Worm (Caenorhabditis elegans) whole organism, late embryonic: Measurements from ENCODE around the gene C54D10.13.

Experiments
- C08G9.2 ChIP-seq: sonication (generic microtip); optimal IDR thresholded peaks from 2 replicates; lab custom pipeline; 2016; ENCODE audit warnings: mild to moderate bottlenecking, missing genetic modification characterization, moderate library complexity, missing compliant biosample characterization
- C38D4.7 ChIP-seq: fragments of 200-800 bp; sonication (Bioruptor generic); optimal IDR thresholded peaks from 2 replicates; lab custom pipeline; 2018; ENCODE audit warnings: mild to moderate bottlenecking, missing genetic modification characterization, moderate library complexity, missing compliant biosample characterization
- F13H6.1 ChIP-seq: sonication (generic microtip); optimal IDR thresholded peaks from 2 replicates; lab custom pipeline; 2016; ENCODE audit warnings: missing genetic modification characterization, missing compliant biosample characterization
- K02D7.2 ChIP-seq: sonication (generic microtip); optimal IDR thresholded peaks from 2 replicates; lab custom pipeline; 2017; ENCODE audit warnings: mild to moderate bottlenecking, missing genetic modification characterization, missing compliant biosample characterization
- K09A11.1 ChIP-seq: sonication (generic microtip); optimal IDR thresholded peaks from 2 replicates; lab custom pipeline; 2017; ENCODE audit warnings: antibody characterized with exemption, mild to moderate bottlenecking, missing genetic modification characterization, missing compliant biosample characterization; ENCODE audit not compliant: insufficient read depth
- T23F11.4 ChIP-seq: fragments of 200-800 bp; sonication (Bioruptor generic); optimal IDR thresholded peaks from 2 replicates; lab custom pipeline; 2018; ENCODE audit warnings: mild to moderate bottlenecking, missing genetic modification characterization, missing compliant biosample characterization
- Y22D7AL.16 ChIP-seq: sonication (generic microtip); optimal IDR thresholded peaks from 2 replicates; lab custom pipeline; 2016; ENCODE audit warnings: missing genetic modification characterization, missing compliant biosample characterization
- ahr-1 ChIP-seq: sonication (generic microtip); optimal IDR thresholded peaks from 2 replicates; lab custom pipeline; 2016; ENCODE audit warnings: missing genetic modification characterization, missing compliant biosample characterization
- ceh-14 ChIP-seq: sonication (generic microtip); optimal IDR thresholded peaks from 2 replicates; lab custom pipeline; 2016; ENCODE audit warnings: missing genotype, missing genetic modification characterization, missing compliant biosample characterization
- ceh-22 ChIP-seq: sonication (generic microtip); optimal IDR thresholded peaks from 2 replicates; lab custom pipeline; 2017; ENCODE audit warnings: missing biosample characterization, missing genetic modification characterization
- ceh-24 ChIP-seq: sonication (generic microtip); optimal IDR thresholded peaks from 2 replicates; lab custom pipeline; 2016; ENCODE audit warnings: mild to moderate bottlenecking, missing genetic modification characterization, missing compliant biosample characterization
- ceh-31 ChIP-seq: sonication (generic microtip); optimal IDR thresholded peaks from 2 replicates; lab custom pipeline; 2016; ENCODE audit warnings: missing genetic modification characterization, missing compliant biosample characterization
- ceh-34 ChIP-seq: sonication (generic microtip); optimal IDR thresholded peaks from 2 replicates; lab custom pipeline; 2016; ENCODE audit warnings: mild to moderate bottlenecking, missing genetic modification characterization, missing compliant biosample characterization
- ceh-9 ChIP-seq: sonication (generic microtip); optimal IDR thresholded peaks from 2 replicates; lab custom pipeline; 2016; ENCODE audit warnings: mild to moderate bottlenecking, missing genetic modification characterization, inconsistent platforms, missing compliant biosample characterization
- che-1 ChIP-seq: sonication (generic microtip); optimal IDR thresholded peaks from 2 replicates; lab custom pipeline; 2016; ENCODE audit warnings: mild to moderate bottlenecking, missing genetic modification characterization, missing compliant biosample characterization
- dve-1 ChIP-seq: sonication (generic microtip); optimal IDR thresholded peaks from 2 replicates; lab custom pipeline; 2017; ENCODE audit warnings: antibody characterized with exemption, mild to moderate bottlenecking, missing genetic modification characterization, missing compliant biosample characterization
- elt-2 ChIP-seq: sonication (generic microtip); optimal IDR thresholded peaks from 2 replicates; lab custom pipeline; 2016; ENCODE audit warnings: missing genetic modification reagents, missing genetic modification characterization, missing compliant biosample characterization
- elt-4 ChIP-seq: sonication (generic microtip); optimal IDR thresholded peaks from 2 replicates; lab custom pipeline; 2016; ENCODE audit warnings: missing genetic modification characterization, missing compliant biosample characterization
- ets-4 ChIP-seq: sonication (generic microtip); optimal IDR thresholded peaks from 2 replicates; lab custom pipeline; 2016; ENCODE audit warnings: missing genetic modification characterization, missing compliant biosample characterization
- eyg-1 ChIP-seq: sonication (generic microtip); optimal IDR thresholded peaks from 2 replicates; lab custom pipeline; 2016; ENCODE audit warnings: missing genotype, missing genetic modification characterization, missing compliant biosample characterization
- fax-1 ChIP-seq: sonication (generic microtip); optimal IDR thresholded peaks from 2 replicates; lab custom pipeline; 2016; ENCODE audit warnings: missing genotype, missing genetic modification characterization, missing compliant biosample characterization
- fkh-10 ChIP-seq: fragments of 150-350 bp; optimal IDR thresholded peaks from 2 replicates; lab custom pipeline; 2014; ENCODE audit warnings: missing biosample characterization, missing genetic modification reagents, missing genetic modification characterization
- nfya-1 ChIP-seq: sonication (generic microtip); optimal IDR thresholded peaks from 2 replicates; lab custom pipeline; 2017; ENCODE audit warnings: missing genetic modification characterization, mild to moderate bottlenecking, missing compliant biosample characterization, antibody characterized with exemption, moderate library complexity
- nhr-11 ChIP-seq: fragments of 150-350 bp; optimal IDR thresholded peaks from 2 replicates; lab custom pipeline; 2014; ENCODE audit warnings: missing biosample characterization, missing genetic modification characterization
- npax-4 ChIP-seq: sonication (generic microtip); optimal IDR thresholded peaks from 2 replicates; lab custom pipeline; 2016; ENCODE audit warnings: missing genetic modification characterization, missing compliant biosample characterization
- odd-2 ChIP-seq: sonication (generic microtip); optimal IDR thresholded peaks from 2 replicates; lab custom pipeline; 2017; ENCODE audit warnings: antibody characterized with exemption, mild to moderate bottlenecking, missing genetic modification characterization, missing compliant biosample characterization
- pat-9 ChIP-seq: fragments of 200-800 bp; sonication (Bioruptor generic); optimal IDR thresholded peaks from 2 replicates; lab custom pipeline; 2018; ENCODE audit warnings: mild to moderate bottlenecking, missing genetic modification characterization, moderate library complexity, missing compliant biosample characterization
- pha-2 ChIP-seq: sonication (generic microtip); optimal IDR thresholded peaks from 2 replicates; lab custom pipeline; 2017; ENCODE audit warnings: mild to moderate bottlenecking, missing genetic modification characterization, missing compliant biosample characterization
- pqm-1 ChIP-seq: sonication (generic microtip); optimal IDR thresholded peaks from 2 replicates; lab custom pipeline; 2016; ENCODE audit warnings: missing genetic modification characterization, missing compliant biosample characterization
- ref-2 ChIP-seq: sonication (generic microtip); optimal IDR thresholded peaks from 2 replicates; lab custom pipeline; 2016; ENCODE audit warnings: missing genetic modification characterization, missing compliant biosample characterization
- rnt-1 ChIP-seq: sonication (generic microtip); optimal IDR thresholded peaks from 2 replicates; lab custom pipeline; 2016; ENCODE audit warnings: missing genetic modification characterization, missing compliant biosample characterization
- sdc-2 ChIP-seq: sonication (generic microtip); optimal IDR thresholded peaks from 2 replicates; lab custom pipeline; 2016; ENCODE audit warnings: missing genotype, missing genetic modification characterization, missing compliant biosample characterization
- sox-2 ChIP-seq: fragments of 200-800 bp; sonication (Bioruptor generic); IDR thresholded peaks from 2 replicates; pipeline ENCODE4 v1.3.6; 2022; ENCODE audit warnings: missing genetic modification reagents, missing genetic modification characterization, missing compliant biosample characterization
- sox-4 ChIP-seq: sonication (generic microtip); optimal IDR thresholded peaks from 2 replicates; lab custom pipeline; 2017; ENCODE audit warnings: mild to moderate bottlenecking, missing genetic modification characterization, inconsistent platforms, missing compliant biosample characterization
- syd-9 ChIP-seq: sonication (generic microtip); optimal IDR thresholded peaks from 2 replicates; lab custom pipeline; 2016; ENCODE audit warnings: mild to moderate bottlenecking, missing genetic modification characterization, moderate library complexity, missing compliant biosample characterization
- tbx-2 ChIP-seq: sonication (generic microtip); optimal IDR thresholded peaks from 2 replicates; lab custom pipeline; 2016; ENCODE audit warnings: missing genetic modification characterization, missing compliant biosample characterization
- tbx-7 ChIP-seq: sonication (generic microtip); optimal IDR thresholded peaks from 2 replicates; lab custom pipeline; 2016; ENCODE audit warnings: missing genotype, missing genetic modification characterization, missing compliant biosample characterization
- unc-42 ChIP-seq: sonication (generic microtip); optimal IDR thresholded peaks from 2 replicates; lab custom pipeline; 2016; ENCODE audit warnings: missing genotype, missing genetic modification characterization, missing compliant biosample characterization
- unc-55 ChIP-seq: sonication (generic microtip); optimal IDR thresholded peaks from 2 replicates; lab custom pipeline; 2017; ENCODE audit warnings: missing biosample characterization, missing genetic modification reagents, missing genetic modification characterization
- zip-5 ChIP-seq: sonication (generic microtip); optimal IDR thresholded peaks from 2 replicates; lab custom pipeline; 2016; ENCODE audit warnings: missing genetic modification characterization, missing compliant biosample characterization

C54D10.13 gene

ce11 chrV:12433717-12434116 is 1.6 kb upstream of the C54D10.13 start, which contains the start of gene srh-25:
Gene srh-25, minus strand, starts transcription at chrV:12433817.
- TF ChIP-seq ceh-31 (no peak), zip-5 (tag; lab: Kevin White, UChicago) (no peak), eyg-1 (no peak), ceh-14 (tag; lab: Kevin White, UChicago) (no peak), ceh-9 (tag; lab: Kevin White, UChicago) (no peak), elt-4 (tag; lab: Kevin White, UChicago) (no peak), sdc-2 (tag; lab: Kevin White, UChicago) (no peak), nfya-1 (no peak), ref-2 (tag; lab: Kevin White, UChicago) (no peak), npax-4 (tag; lab: Kevin White, UChicago) (no peak), pqm-1 (no peak), ceh-22 (no peak), pat-9 (tag; lab: Kevin White, UChicago) (no peak), ceh-24 (tag; lab: Kevin White, UChicago) (no peak), tbx-7 (tag; lab: Kevin White, UChicago) (no peak)
- TF ChIP-seq, all 69 proteins: peak for 0

ce11 chrV:12433105-12433504 is 1.0 kb upstream of the C54D10.13 start:
- TF ChIP-seq fkh-10 (GFP tag; lab: Kevin White, UChicago), result no peak
- no peak for TF ChIP-seq dve-1 (tag; lab: Kevin White, UChicago)
- no peak for TF ChIP-seq C08G9.2 (tag; lab: Kevin White, UChicago)
- TF ChIP-seq Y22D7AL.16 (tag; lab: Kevin White, UChicago), result no peak

ce11 chrV:12429039-12429438 is 3.0 kb downstream of the C54D10.13 start, which contains the start of gene C54D10.5:
Gene C54D10.5, plus strand, starts transcription at chrV:12429339.
- no peak for TF ChIP-seq tbx-2 (tag; lab: Kevin White, UChicago)
- no peak for TF ChIP-seq sox-2 (GFP tag; lab: Robert Waterston, UW)
- no peak for TF ChIP-seq che-1 (tag; lab: Kevin White, UChicago)
- TF ChIP-seq T23F11.4, result no peak
- no peak for TF ChIP-seq pha-2
- no peak for TF ChIP-seq K09A11.1 (tag; lab: Kevin White, UChicago)
- TF ChIP-seq, all 69 proteins: peak for 0

ce11 chrV:12427826-12428225 is 4.3 kb downstream of the C54D10.13 start:
- TF ChIP-seq tbx-2 (tag; lab: Kevin White, UChicago), result no peak
- no peak for TF ChIP-seq C08G9.2 (tag; lab: Kevin White, UChicago)
- TF ChIP-seq C38D4.7 (GFP tag; lab: Kevin White, UChicago), result no peak
- TF ChIP-seq syd-9 (tag; lab: Kevin White, UChicago), result no peak
- TF ChIP-seq che-1 (tag; lab: Kevin White, UChicago), result no peak
- TF ChIP-seq K02D7.2 (tag; lab: Kevin White, UChicago), result no peak
- TF ChIP-seq dve-1 (tag; lab: Kevin White, UChicago), result no peak
- TF ChIP-seq, all 69 proteins: peak for 0

- no peak for TF ChIP-seq sox-4 (tag; lab: Kevin White, UChicago)
- peak; percentile 53 for TF ChIP-seq unc-42 (tag; lab: Kevin White, UChicago)
- TF ChIP-seq unc-55 (GFP tag; lab: Kevin White, UChicago), result no peak
- TF ChIP-seq F13H6.1 (tag; lab: Kevin White, UChicago), result no peak
- no peak for TF ChIP-seq C08G9.2 (tag; lab: Kevin White, UChicago)
- TF ChIP-seq tbx-7 (tag; lab: Kevin White, UChicago), result no peak
- no peak for TF ChIP-seq fax-1 (tag; lab: Kevin White, UChicago)
- TF ChIP-seq elt-2, result no peak
- TF ChIP-seq odd-2, result no peak
- no peak for TF ChIP-seq nhr-11
- TF ChIP-seq ets-4 (tag; lab: Kevin White, UChicago), result no peak
- peak; percentile 62 for TF ChIP-seq ceh-31
- TF ChIP-seq rnt-1 (tag; lab: Kevin White, UChicago), result no peak
- TF ChIP-seq ceh-34 (tag; lab: Kevin White, UChicago), result no peak
- TF ChIP-seq C38D4.7 (GFP tag; lab: Kevin White, UChicago), result no peak
- TF ChIP-seq ahr-1 (tag; lab: Kevin White, UChicago), result no peak
Observed at ce11 chrV:12421360-12421759, 10.7 kb downstream of the C54D10.13 start.
